Fruit fly (Drosophila melanogaster): ENCODE measurements around the gene CG42655.

Gene CG42655

dm6 chr3L:19906148-19906752, 47.3 kb downstream of the CG42655 start:
- TF ChIP-seq Sp1 (GFP tag; optimal IDR thresholded peaks at IDR 0.05) (no peak), fru (GFP tag; optimal IDR thresholded peaks at IDR 0.05) (no peak), HLH106 (tag; optimal IDR thresholded peaks at IDR 0.05) (no peak), sv (GFP tag; optimal IDR thresholded peaks at IDR 0.05) (no peak), psq (GFP tag; optimal IDR thresholded peaks at IDR 0.05) (no peak), CG9705 (GFP tag; optimal IDR thresholded peaks at IDR 0.05) (no peak), dl (GFP tag; optimal IDR thresholded peaks at IDR 0.05; ENCODE audit: insufficient read depth in 1 of 2, partially characterized antibody in 2 of 2) (no peak), Myc (optimal IDR thresholded peaks at IDR 0.05) (no peak)

dm6 chr3L:19905427-19905826, 48.1 kb downstream of the CG42655 start:
- TF ChIP-seq Myc (optimal IDR thresholded peaks at IDR 0.05) (no peak), ey (GFP tag; optimal IDR thresholded peaks at IDR 0.05) (peak; percentile 33), Mio (GFP tag; optimal IDR thresholded peaks at IDR 0.05) (no peak), dmrt93B (GFP tag; optimal IDR thresholded peaks at IDR 0.05) (no peak), N (GFP tag; optimal IDR thresholded peaks at IDR 0.05) (no peak), sage (GFP tag; optimal IDR thresholded peaks at IDR 0.05) (no peak), Abd-B (GFP tag; optimal IDR thresholded peaks at IDR 0.05) (no peak), woc (GFP tag; optimal IDR thresholded peaks at IDR 0.05) (no peak), br (GFP tag; optimal IDR thresholded peaks at IDR 0.05) (peak; percentile 18), psq (GFP tag; optimal IDR thresholded peaks at IDR 0.05) (peak; percentile 5), sv (GFP tag; optimal IDR thresholded peaks at IDR 0.05) (peak; percentile 31), h (GFP tag; optimal IDR thresholded peaks at IDR 0.05) (peak; percentile 35), OdsH (GFP tag; optimal IDR thresholded peaks at IDR 0.05) (peak; percentile 6), HLH106 (tag; optimal IDR thresholded peaks at IDR 0.05) (no peak), foxo (GFP tag; optimal IDR thresholded peaks at IDR 0.05) (no peak), Jra (GFP tag; optimal IDR thresholded peaks at IDR 0.05) (no peak), Sp1 (GFP tag; optimal IDR thresholded peaks at IDR 0.05) (no peak), Hr83 (GFP tag; optimal IDR thresholded peaks at IDR 0.05; ENCODE audit: poor library complexity, severe bottlenecking) (no peak), Hr78 (GFP tag; optimal IDR thresholded peaks at IDR 0.05) (no peak), Rel (GFP tag; optimal IDR thresholded peaks at IDR 0.05) (no peak), Rel (tag; optimal IDR thresholded peaks at IDR 0.05) (no peak), Vsx2 (GFP tag; optimal IDR thresholded peaks at IDR 0.05; ENCODE audit: partially characterized antibody) (no peak), rgr (GFP tag; optimal IDR thresholded peaks at IDR 0.05) (peak; percentile 40)

- no peak for TF ChIP-seq Rel (GFP tag; optimal IDR thresholded peaks at IDR 0.05)
- peak; percentile 41 for TF ChIP-seq Rel (tag; optimal IDR thresholded peaks at IDR 0.05)
- no peak for TF ChIP-seq sv (GFP tag; optimal IDR thresholded peaks at IDR 0.05)
Measured at dm6 chr3L:19904411-19905135, 48.9 kb downstream of the CG42655 start.

DNA sequence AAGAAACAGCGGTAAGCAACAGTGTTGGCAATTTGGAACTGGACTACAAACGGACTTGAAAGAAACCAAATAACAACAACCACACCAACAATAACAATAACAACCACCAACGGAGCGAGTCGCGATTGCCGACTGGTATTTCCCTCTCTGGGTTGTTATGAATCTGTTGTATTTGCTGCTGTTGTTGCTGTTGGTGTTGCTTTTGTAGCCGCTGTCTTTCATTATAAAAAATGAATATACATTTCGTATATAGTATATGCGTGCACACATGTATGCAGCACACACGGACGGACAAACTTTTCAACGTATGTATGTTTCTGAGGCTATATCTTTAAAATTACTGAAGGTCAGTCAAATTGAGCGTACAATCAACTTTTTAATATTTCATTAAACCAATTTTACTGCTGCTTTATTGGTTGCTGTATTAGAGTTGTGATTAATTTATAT, 50.1 kb downstream of the CG42655 start:
- TF ChIP-seq Mio (GFP tag; optimal IDR thresholded peaks at IDR 0.05) (no peak), Hnf4 (GFP tag; optimal IDR thresholded peaks at IDR 0.05) (no peak), N (GFP tag; optimal IDR thresholded peaks at IDR 0.05) (no peak), OdsH (GFP tag; optimal IDR thresholded peaks at IDR 0.05) (no peak), Hr78 (GFP tag; optimal IDR thresholded peaks at IDR 0.05) (no peak), sv (GFP tag; optimal IDR thresholded peaks at IDR 0.05) (peak; percentile 46), fru (GFP tag; optimal IDR thresholded peaks at IDR 0.05) (no peak), Hr83 (GFP tag; optimal IDR thresholded peaks at IDR 0.05; ENCODE audit: poor library complexity, severe bottlenecking) (no peak), dsf (GFP tag; optimal IDR thresholded peaks at IDR 0.05; ENCODE audit: borderline replicate concordance) (no peak), CrebA (GFP tag; optimal IDR thresholded peaks at IDR 0.05; ENCODE audit: borderline replicate concordance) (peak; percentile 25), foxo (GFP tag; optimal IDR thresholded peaks at IDR 0.05) (no peak), Rel (GFP tag; optimal IDR thresholded peaks at IDR 0.05) (no peak), Rel (tag; optimal IDR thresholded peaks at IDR 0.05) (peak; percentile 94), Myc (optimal IDR thresholded peaks at IDR 0.05) (no peak), psq (GFP tag; optimal IDR thresholded peaks at IDR 0.05) (peak; percentile 49), sage (GFP tag; optimal IDR thresholded peaks at IDR 0.05) (peak; percentile 9), Dif (GFP tag; optimal IDR thresholded peaks at IDR 0.05; ENCODE audit: partially characterized antibody) (peak; percentile 8), dl (GFP tag; optimal IDR thresholded peaks at IDR 0.05; ENCODE audit: insufficient read depth in 1 of 2, partially characterized antibody in 2 of 2) (peak; percentile 20 to 22), HLH106 (tag; optimal IDR thresholded peaks at IDR 0.05) (no peak), woc (GFP tag; optimal IDR thresholded peaks at IDR 0.05) (peak; percentile 35)
